Worm (Caenorhabditis elegans) whole organism, L4 larva: ENCODE measurements around the gene F08D12.3.
A peak's percentile ranks its signal among the peaks of the same experiment; 100 is the strongest.

ENCODE experiments used
- D1046.2 ChIP-seq: fragments of 200-800 bp; sonication (Bioruptor generic); IDR thresholded peaks from 2 replicates; pipeline ENCODE4 v1.3.6; 2022; ENCODE audit warnings: missing genetic modification characterization, missing compliant biosample characterization
- F26F4.8 ChIP-seq: fragments of 200-800 bp; sonication (Bioruptor generic); conservative IDR thresholded peaks from 2 replicates; pipeline ENCODE4 v1.3.6; 2022; ENCODE audit warnings: missing genetic modification characterization, missing compliant biosample characterization
- F37D6.2 ChIP-seq: sonication (generic microtip); optimal IDR thresholded peaks from 2 replicates; lab custom pipeline; 2016; ENCODE audit warnings: mild to moderate bottlenecking, missing genetic modification characterization, missing compliant biosample characterization
- F44E2.7 ChIP-seq: fragments of 200-800 bp; sonication (Bioruptor generic); IDR thresholded peaks from 2 replicates; pipeline ENCODE4 v2.1.2; 2022; ENCODE audit warnings: missing genetic modification characterization, missing compliant biosample characterization
- R02D3.7 ChIP-seq: fragments of 150-350 bp; sonication (generic microtip); optimal IDR thresholded peaks from 3 replicates; lab custom pipeline; 2014; ENCODE audit warnings: missing biosample characterization, missing genetic modification characterization
- Y105C5A.15 ChIP-seq: fragments of 200-800 bp; sonication (Bioruptor generic); IDR thresholded peaks from 2 replicates; pipeline ENCODE4 v1.3.6; 2022; ENCODE audit warnings: missing genetic modification characterization, missing compliant biosample characterization
- Y75B8A.6 ChIP-seq: fragments of 200-800 bp; sonication (Bioruptor generic); IDR thresholded peaks from 2 replicates; pipeline ENCODE4 v1.3.6; 2022; ENCODE audit warnings: missing genetic modification reagents, missing genetic modification characterization, missing compliant biosample characterization
- ZK337.2 ChIP-seq: fragments of 200-800 bp; sonication (Bioruptor generic); IDR thresholded peaks from 2 replicates; pipeline ENCODE4 v1.3.6; 2022; ENCODE audit warnings: missing genetic modification reagents, missing genetic modification characterization, missing compliant biosample characterization
- ZK546.5 ChIP-seq, 2 experiments: sonication (generic microtip); optimal IDR thresholded peaks; 2 replicates each; lab custom pipeline; 2017; ENCODE audit warnings: missing biosample characterization in 2 of 2, missing genetic modification characterization in 2 of 2
- aha-1 ChIP-seq: fragments of 150-350 bp; peaks from one replicate; lab custom pipeline; 2014; ENCODE audit warnings: missing biosample characterization, missing genetic modification characterization
- aly-2 ChIP-seq: sonication (generic microtip); optimal IDR thresholded peaks from 2 replicates; lab custom pipeline; 2018; ENCODE audit warnings: missing biosample characterization, missing genetic modification characterization
- attf-4 ChIP-seq: sonication (generic microtip); optimal IDR thresholded peaks from 3 replicates; lab custom pipeline; 2017; ENCODE audit warnings: missing biosample characterization, missing genetic modification characterization
- ceh-20 ChIP-seq: fragments of 200-800 bp; sonication (Bioruptor generic); IDR thresholded peaks from 2 replicates; pipeline ENCODE4 v1.3.6; 2022; ENCODE audit warnings: missing genetic modification reagents, missing genetic modification characterization, missing compliant biosample characterization
- ceh-32 ChIP-seq: sonication (generic microtip); optimal IDR thresholded peaks from 2 replicates; lab custom pipeline; 2016; ENCODE audit warnings: mild to moderate bottlenecking, missing genetic modification characterization, missing compliant biosample characterization; ENCODE audit not compliant: poor library complexity
- ceh-82 ChIP-seq: sonication (generic microtip); optimal IDR thresholded peaks from 2 replicates; lab custom pipeline; 2017; ENCODE audit warnings: missing biosample characterization, missing genetic modification characterization
- cey-2 ChIP-seq: sonication (generic microtip); optimal IDR thresholded peaks from 3 replicates; lab custom pipeline; 2017; ENCODE audit warnings: missing genetic modification characterization, mild to moderate bottlenecking, missing compliant biosample characterization, antibody characterized with exemption, borderline replicate concordance; ENCODE audit not compliant: insufficient read depth
- ctbp-1 ChIP-seq: fragments of 200-800 bp; sonication (Bioruptor generic); IDR thresholded peaks from 2 replicates; pipeline ENCODE4 v1.3.6; 2022; ENCODE audit warnings: missing genetic modification reagents, missing genetic modification characterization, missing compliant biosample characterization
- daf-19 ChIP-seq: fragments of 200-800 bp; sonication (Bioruptor generic); conservative IDR thresholded peaks from 2 replicates; pipeline ENCODE4 v1.3.6; 2022; ENCODE audit warnings: missing genetic modification characterization, missing compliant biosample characterization
- fkh-10 ChIP-seq: fragments of 150-350 bp; optimal IDR thresholded peaks from 2 replicates; lab custom pipeline; 2014; ENCODE audit warnings: missing biosample characterization, missing genetic modification reagents, missing genetic modification characterization
- fos-1 ChIP-seq: fragments of 150-350 bp; optimal IDR thresholded peaks from 2 replicates; lab custom pipeline; 2014; ENCODE audit warnings: missing biosample characterization, missing genetic modification characterization
- gei-8 ChIP-seq: fragments of 200-800 bp; sonication (Bioruptor generic); optimal IDR thresholded peaks from 2 replicates; lab custom pipeline; 2018; ENCODE audit warnings: mild to moderate bottlenecking, missing genetic modification characterization, missing compliant biosample characterization
- hif-1 ChIP-seq, 2 experiments: sonication (generic microtip); optimal IDR thresholded peaks; 2 replicates each; lab custom pipeline; 2016 to 2017; ENCODE audit warnings: missing compliant biosample characterization in 2 of 2, missing genetic modification characterization in 2 of 2, missing genetic modification reagents in 2 of 2, missing genotype in 2 of 2, mild to moderate bottlenecking in 1 of 2
- lin-15B ChIP-seq: fragments of 150-350 bp; sonication (generic microtip); optimal IDR thresholded peaks from 3 replicates; lab custom pipeline; 2014; ENCODE audit warnings: missing biosample characterization, missing genetic modification characterization
- lin-29 ChIP-seq: fragments of 200-800 bp; sonication (Bioruptor generic); IDR thresholded peaks from 2 replicates; pipeline ENCODE4 v1.3.6; 2022; ENCODE audit warnings: missing genetic modification reagents, missing genetic modification characterization, missing compliant biosample characterization
- lin-38 ChIP-seq: fragments of 200-800 bp; sonication (Bioruptor generic); IDR thresholded peaks from 2 replicates; pipeline ENCODE4 v1.3.6; 2022; ENCODE audit warnings: missing genetic modification reagents, missing genetic modification characterization, missing compliant biosample characterization
- lir-3 ChIP-seq: sonication (generic microtip); optimal IDR thresholded peaks from 2 replicates; lab custom pipeline; 2016; ENCODE audit warnings: mild to moderate bottlenecking, missing genetic modification characterization, missing compliant biosample characterization
- mes-2 ChIP-seq: sonication (generic microtip); optimal IDR thresholded peaks from 2 replicates; lab custom pipeline; 2016; ENCODE audit warnings: missing genotype, mild to moderate bottlenecking, missing genetic modification characterization, missing compliant biosample characterization; ENCODE audit not compliant: poor library complexity, severe bottlenecking
- mxl-2 ChIP-seq: fragments of 200-800 bp; sonication (Bioruptor generic); conservative IDR thresholded peaks from 2 replicates; pipeline ENCODE4 v1.3.6; 2022; ENCODE audit warnings: missing genetic modification reagents, missing genetic modification characterization, missing compliant biosample characterization
- mxl-3 ChIP-seq: fragments of 200-800 bp; sonication (Bioruptor generic); optimal IDR thresholded peaks from 2 replicates; lab custom pipeline; 2018; ENCODE audit warnings: mild to moderate bottlenecking, missing genetic modification characterization, missing compliant biosample characterization
- nhr-10 ChIP-seq: fragments of 150-350 bp; optimal IDR thresholded peaks from 2 replicates; lab custom pipeline; 2014; ENCODE audit warnings: missing biosample characterization, missing genetic modification characterization
- nhr-41 ChIP-seq: fragments of 200-800 bp; sonication (Bioruptor generic); IDR thresholded peaks from 2 replicates; pipeline ENCODE4 v1.3.6; 2022; ENCODE audit warnings: missing genetic modification reagents, missing genetic modification characterization, missing compliant biosample characterization
- nhr-48 ChIP-seq: sonication (generic microtip); optimal IDR thresholded peaks from 2 replicates; lab custom pipeline; 2016; ENCODE audit warnings: mild to moderate bottlenecking, missing genetic modification characterization, missing compliant biosample characterization
- nhr-76 ChIP-seq: fragments of 150-350 bp; optimal IDR thresholded peaks from 2 replicates; lab custom pipeline; 2014; ENCODE audit warnings: missing biosample characterization, missing genetic modification characterization
- pha-4 ChIP-seq, 2 experiments: fragments of 150-350 bp in 1 of 2; fragments of 200-800 bp in 1 of 2; sonication (Bioruptor generic) in 1 of 2; IDR thresholded peaks in 1 of 2; optimal IDR thresholded peaks in 1 of 2; 2 replicates each; pipeline versions ENCODE4 v1.3.6 to Lab custom; 2014 to 2022; ENCODE audit warnings: missing genetic modification characterization in 2 of 2, missing genetic modification reagents in 2 of 2, missing biosample characterization in 1 of 2, missing compliant biosample characterization in 1 of 2
- php-3 ChIP-seq: fragments of 200-800 bp; sonication (Bioruptor generic); IDR thresholded peaks from 2 replicates; pipeline ENCODE4 v1.3.6; 2022; ENCODE audit warnings: missing genetic modification reagents, missing genetic modification characterization, missing compliant biosample characterization
- rbr-2 ChIP-seq: sonication (generic microtip); optimal IDR thresholded peaks from 2 replicates; lab custom pipeline; 2016; ENCODE audit warnings: missing genotype, missing genetic modification characterization, missing compliant biosample characterization
- sdz-12 ChIP-seq: fragments of 200-800 bp; sonication (Bioruptor generic); optimal IDR thresholded peaks from 2 replicates; lab custom pipeline; 2018; ENCODE audit warnings: mild to moderate bottlenecking, missing genetic modification characterization, missing compliant biosample characterization
- set-16 ChIP-seq: fragments of 200-800 bp; sonication (Bioruptor generic); IDR thresholded peaks from 2 replicates; pipeline ENCODE4 v1.3.6; 2022; ENCODE audit warnings: missing genetic modification reagents, missing genetic modification characterization, missing compliant biosample characterization
- skn-1 ChIP-seq: fragments of 150-350 bp; optimal IDR thresholded peaks from 2 replicates; lab custom pipeline; 2014; ENCODE audit warnings: missing biosample characterization, missing genetic modification characterization
- snpc-1.2 ChIP-seq: fragments of 200-800 bp; sonication (Bioruptor generic); IDR thresholded peaks from 2 replicates; pipeline ENCODE4 v1.3.6; 2022; ENCODE audit warnings: missing genetic modification reagents, missing genetic modification characterization, missing compliant biosample characterization
- spr-1 ChIP-seq: sonication (generic microtip); optimal IDR thresholded peaks from 2 replicates; lab custom pipeline; 2016; ENCODE audit warnings: mild to moderate bottlenecking, missing genetic modification characterization, missing compliant biosample characterization
- spr-3 ChIP-seq: fragments of 200-800 bp; sonication (Bioruptor generic); optimal IDR thresholded peaks from 2 replicates; lab custom pipeline; 2018; ENCODE audit warnings: mild to moderate bottlenecking, missing genetic modification characterization, missing compliant biosample characterization
- tag-97 ChIP-seq: fragments of 200-800 bp; sonication (Bioruptor generic); IDR thresholded peaks from 2 replicates; pipeline ENCODE4 v1.3.6; 2022; ENCODE audit warnings: missing genetic modification characterization, missing compliant biosample characterization
- tra-1 ChIP-seq: fragments of 200-800 bp; sonication (Bioruptor generic); IDR thresholded peaks from 2 replicates; pipeline ENCODE4 v1.3.6; 2022; ENCODE audit warnings: missing genetic modification reagents, missing genetic modification characterization, missing compliant biosample characterization
- unc-39 ChIP-seq: sonication (generic microtip); optimal IDR thresholded peaks from 2 replicates; lab custom pipeline; 2017; ENCODE audit warnings: missing biosample characterization, missing genetic modification characterization
- zag-1 ChIP-seq: fragments of 150-350 bp; optimal IDR thresholded peaks from 2 replicates; lab custom pipeline; 2014; ENCODE audit warnings: missing biosample characterization, missing genetic modification characterization
- zfp-2 ChIP-seq: sonication (generic microtip); optimal IDR thresholded peaks from 2 replicates; lab custom pipeline; 2016; ENCODE audit warnings: mild to moderate bottlenecking, missing genetic modification characterization, missing compliant biosample characterization
- ztf-11 ChIP-seq: fragments of 150-350 bp; optimal IDR thresholded peaks from 2 replicates; lab custom pipeline; 2014; ENCODE audit warnings: missing biosample characterization, missing genetic modification characterization

F08D12.3 gene

ce11 chrII:2802804-2803586 is 23.6 kb downstream of the F08D12.3 start (continued):
- TF ChIP-seq spr-3 (GFP tag; lab: Kevin White, UChicago) (no peak), Y75B8A.6 (no peak), nhr-41 (no peak), pha-4 (GFP tag; IDR thresholded peaks at IDR 0.05; lab: Robert Waterston, UW) (0 out of 2 replicates have a peak, but pooled peaks have one; percentile 7), pha-4 (tag; optimal IDR thresholded peaks at IDR 0.05; lab: Kevin White, UChicago) (no peak), tra-1 (GFP tag; lab: Robert Waterston, UW) (no peak), attf-4 (tag; lab: Kevin White, UChicago) (no peak), snpc-1.2 (GFP tag; lab: Robert Waterston, UW) (no peak), ceh-32 (no peak), cey-2 (tag; lab: Kevin White, UChicago) (peak; percentile 3), set-16 (GFP tag; lab: Robert Waterston, UW) (no peak), F26F4.8 (GFP tag; lab: Robert Waterston, UW) (no peak), F44E2.7 (GFP tag; lab: Robert Waterston, UW) (no peak), fos-1 (tag; lab: Kevin White, UChicago) (no peak), daf-19 (no peak), ztf-11 (tag; lab: Kevin White, UChicago) (no peak), mxl-3 (GFP tag; lab: Kevin White, UChicago) (peak; percentile 70), zag-1 (no peak), mxl-2 (GFP tag; lab: Robert Waterston, UW) (peak; percentile 66; the same call in 1 of the 2 replicates), ZK337.2 (GFP tag; lab: Robert Waterston, UW) (no peak), spr-1 (tag; lab: Kevin White, UChicago) (no peak), unc-39 (tag; lab: Kevin White, UChicago) (no peak), aha-1 (tag; lab: Kevin White, UChicago) (no peak), tag-97 (GFP tag; lab: Robert Waterston, UW) (no peak), fkh-10 (GFP tag; lab: Kevin White, UChicago) (no peak), zfp-2 (tag; lab: Kevin White, UChicago) (no peak)

ce11 chrII:2804245-2804644 is 24.9 kb downstream of the F08D12.3 start:
- TF ChIP-seq ceh-20 (GFP tag; lab: Robert Waterston, UW), result no peak
- peak; percentile 0 for TF ChIP-seq mes-2 (tag; lab: Kevin White, UChicago)
- no peak for TF ChIP-seq ceh-82 (tag; lab: Kevin White, UChicago)
- no peak for TF ChIP-seq lir-3 (tag; lab: Kevin White, UChicago)
- TF ChIP-seq spr-3 (GFP tag; lab: Kevin White, UChicago), result no peak
- no peak for TF ChIP-seq zfp-2 (tag; lab: Kevin White, UChicago)
- no peak for TF ChIP-seq R02D3.7 (tag; lab: Kevin White, UChicago)
- TF ChIP-seq php-3 (GFP tag; lab: Robert Waterston, UW), result no peak
- TF ChIP-seq aha-1 (tag; lab: Kevin White, UChicago), result peak; percentile 20
- no peak for TF ChIP-seq lin-29 (GFP tag; lab: Robert Waterston, UW)
- TF ChIP-seq gei-8, result no peak
- TF ChIP-seq ctbp-1 (GFP tag; lab: Robert Waterston, UW), result no peak
- TF ChIP-seq hif-1 (tag; optimal IDR thresholded peaks at IDR 0.05; lab: Kevin White, UChicago), result no peak
- no peak for TF ChIP-seq nhr-48 (tag; lab: Kevin White, UChicago)
- no peak for TF ChIP-seq snpc-1.2 (GFP tag; lab: Robert Waterston, UW)
- no peak for TF ChIP-seq Y105C5A.15 (GFP tag; lab: Robert Waterston, UW)
- TF ChIP-seq lin-38 (GFP tag; lab: Robert Waterston, UW), result no peak
- TF ChIP-seq pha-4 (GFP tag; IDR thresholded peaks at IDR 0.05; lab: Robert Waterston, UW), result 0 out of 2 replicates have a peak, but pooled peaks have one; percentile 20
- TF ChIP-seq pha-4 (tag; optimal IDR thresholded peaks at IDR 0.05; lab: Kevin White, UChicago), result no peak
- TF ChIP-seq rbr-2 (tag; lab: Kevin White, UChicago), result no peak
- no peak for TF ChIP-seq ZK546.5 (tag; optimal IDR thresholded peaks at IDR 0.05; lab: Kevin White, UChicago)
- no peak for TF ChIP-seq lin-15B (tag; lab: Kevin White, UChicago)
- no peak for TF ChIP-seq skn-1 (tag; lab: Kevin White, UChicago)
- TF ChIP-seq nhr-10 (tag; lab: Kevin White, UChicago), result no peak
- TF ChIP-seq F37D6.2 (tag; lab: Kevin White, UChicago), result no peak
- TF ChIP-seq sdz-12 (GFP tag; lab: Kevin White, UChicago), result no peak
- TF ChIP-seq mxl-2 (GFP tag; lab: Robert Waterston, UW), result no peak
- TF ChIP-seq D1046.2, result no peak
- TF ChIP-seq mxl-3 (GFP tag; lab: Kevin White, UChicago), result no peak
- TF ChIP-seq aly-2, result no peak
- no peak for TF ChIP-seq nhr-76 (tag; lab: Kevin White, UChicago)
